Worm (Caenorhabditis elegans): ENCODE data around the gene T25F10.4.

The T25F10.4 gene

DNA sequence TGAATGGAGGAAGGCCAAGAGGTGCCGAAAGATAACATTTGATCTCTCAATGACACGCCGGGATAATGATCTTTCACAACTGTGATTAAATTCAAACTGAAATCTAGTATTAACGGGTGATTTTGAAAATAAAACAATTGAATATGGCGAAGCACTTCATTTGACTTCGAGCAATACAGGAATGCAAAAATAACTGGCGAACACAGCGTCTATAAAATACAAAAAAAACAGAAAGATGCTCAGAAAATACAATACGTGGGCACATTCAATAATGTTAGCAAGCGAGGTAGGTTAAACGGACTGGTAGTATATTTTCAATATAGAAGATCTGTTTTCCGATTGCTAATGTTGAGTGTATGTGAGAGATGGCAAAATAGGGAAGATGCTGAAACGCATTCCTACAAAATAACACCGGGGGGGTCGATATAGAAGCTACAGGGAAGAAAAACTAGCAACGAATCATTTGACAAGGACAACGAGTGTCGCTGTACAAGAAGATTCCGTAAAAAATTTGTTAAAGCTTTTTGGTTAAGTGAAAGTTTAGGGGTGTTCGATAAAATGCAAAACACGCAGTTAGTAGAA lies 20.9 kb upstream of the T25F10.4 start:
- TF ChIP-seq Y55F3AM.14 (GFP tag; optimal IDR thresholded peaks at IDR 0.05) (no peak), fos-1 (tag; optimal IDR thresholded peaks at IDR 0.05) (no peak), gmeb-1 (tag; optimal IDR thresholded peaks at IDR 0.05) (no peak), R02D3.7 (tag; optimal IDR thresholded peaks at IDR 0.05) (no peak), sma-9 (GFP tag; optimal IDR thresholded peaks at IDR 0.05) (no peak), sma-9 (tag; optimal IDR thresholded peaks at IDR 0.05) (no peak), nhr-25 (tag; optimal IDR thresholded peaks at IDR 0.05) (no peak), unc-62 (GFP tag; optimal IDR thresholded peaks at IDR 0.05) (no peak), unc-39 (tag; optimal IDR thresholded peaks at IDR 0.05) (no peak), aly-2 (tag; optimal IDR thresholded peaks at IDR 0.05) (no peak), ama-1 (optimal IDR thresholded peaks at IDR 0.05) (no peak), elt-3 (tag; optimal IDR thresholded peaks at IDR 0.05) (no peak), blmp-1 (tag; optimal IDR thresholded peaks at IDR 0.05; ENCODE audit: insufficient read depth) (no peak), ztf-1 (GFP tag; conservative IDR thresholded peaks at IDR 0.05) (no peak)

DNA sequence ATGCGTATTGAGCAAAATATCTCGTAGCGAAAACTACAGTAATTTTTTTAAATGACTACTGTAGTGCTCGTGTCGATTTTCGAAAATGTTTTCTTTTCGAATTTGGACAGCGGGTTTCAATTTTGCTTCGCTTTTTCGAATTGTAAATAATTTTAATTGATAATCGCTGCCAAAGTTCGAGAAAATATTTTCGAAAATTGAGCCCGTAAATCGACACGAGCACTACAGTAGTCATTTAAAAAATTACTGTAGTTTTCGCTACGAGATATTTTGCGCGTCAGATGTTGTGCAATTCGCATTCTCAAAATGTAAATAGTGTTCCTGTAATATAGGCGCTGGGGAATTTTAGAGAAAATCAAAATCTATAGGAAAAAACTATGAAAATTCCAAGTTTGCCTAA lies 20.0 kb upstream of the T25F10.4 start:
- no peak for TF ChIP-seq ceh-16 (tag; optimal IDR thresholded peaks at IDR 0.05)
- TF ChIP-seq skn-1 (tag; optimal IDR thresholded peaks at IDR 0.05), result no peak
- TF ChIP-seq nhr-23 (tag; optimal IDR thresholded peaks at IDR 0.05), result no peak
- no peak for TF ChIP-seq lin-13 (GFP tag; optimal IDR thresholded peaks at IDR 0.05)

DNA sequence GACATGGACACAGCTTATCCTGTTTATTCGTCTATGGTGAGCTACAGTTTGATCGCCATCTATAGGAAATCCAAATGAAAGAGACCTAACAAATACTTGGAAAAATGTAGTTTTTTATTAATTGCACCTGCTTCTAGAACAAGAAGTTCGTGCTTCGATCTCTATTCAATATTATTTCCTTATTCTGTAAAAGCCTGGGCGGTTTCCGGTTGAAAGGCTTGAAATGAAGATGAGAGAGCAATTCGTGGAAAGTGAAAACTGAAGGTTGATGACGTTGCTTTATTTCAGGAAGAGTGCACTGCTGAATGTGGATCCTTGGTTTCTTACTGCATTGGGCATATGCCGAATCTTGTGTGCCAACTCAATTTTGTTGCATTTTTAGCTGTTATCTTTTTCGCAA lies 18.4 kb upstream of the T25F10.4 start:
- TF ChIP-seq snpc-4 (tag; optimal IDR thresholded peaks at IDR 0.05) (no peak), alr-1 (tag; optimal IDR thresholded peaks at IDR 0.05) (no peak), skn-1 (tag; optimal IDR thresholded peaks at IDR 0.05) (no peak), blmp-1 (tag; optimal IDR thresholded peaks at IDR 0.05; ENCODE audit: insufficient read depth) (no peak), nhr-10 (tag; optimal IDR thresholded peaks at IDR 0.05) (no peak), peb-1 (tag; optimal IDR thresholded peaks at IDR 0.05) (no peak), crh-2 (tag; optimal IDR thresholded peaks at IDR 0.05) (no peak)

ce11 chrV:6780166-6780565 lies 17.9 kb upstream of the T25F10.4 start, which contains the start of gene ZC404.15:
ZC404.15 (plus strand) TSS chrV:6780466.
- TF ChIP-seq snpc-4 (tag; optimal IDR thresholded peaks at IDR 0.05), result no peak
- no peak for TF ChIP-seq elt-1 (tag; optimal IDR thresholded peaks at IDR 0.05)
- TF ChIP-seq blmp-1 (tag; optimal IDR thresholded peaks at IDR 0.05; ENCODE audit: insufficient read depth), result no peak
- no peak for TF ChIP-seq F13H6.1 (tag; optimal IDR thresholded peaks at IDR 0.05)
- TF ChIP-seq elt-3 (tag; optimal IDR thresholded peaks at IDR 0.05), result no peak

- TF ChIP-seq elt-1 (tag; optimal IDR thresholded peaks at IDR 0.05), result no peak
- TF ChIP-seq nhr-21 (tag; optimal IDR thresholded peaks at IDR 0.05), result no peak
- no peak for TF ChIP-seq sma-3 (GFP tag; optimal IDR thresholded peaks at IDR 0.05)
- TF ChIP-seq aly-2 (tag; optimal IDR thresholded peaks at IDR 0.05), result no peak
- TF ChIP-seq mdl-1 (tag; optimal IDR thresholded peaks at IDR 0.05), result no peak
- TF ChIP-seq dmd-4 (tag; optimal IDR thresholded peaks at IDR 0.05), result no peak
- no peak for TF ChIP-seq lsy-2 (tag; optimal IDR thresholded peaks at IDR 0.05)
- TF ChIP-seq nhr-12 (tag; optimal IDR thresholded peaks at IDR 0.05), result no peak
- no peak for TF ChIP-seq nhr-129 (tag; optimal IDR thresholded peaks at IDR 0.05)
- no peak for TF ChIP-seq nhr-237 (tag; optimal IDR thresholded peaks at IDR 0.05)
- no peak for TF ChIP-seq nhr-11 (tag; optimal IDR thresholded peaks at IDR 0.05)
- TF ChIP-seq ZK546.5 (tag; optimal IDR thresholded peaks at IDR 0.05), result no peak
- no peak for TF ChIP-seq skn-1 (tag; optimal IDR thresholded peaks at IDR 0.05)
- TF ChIP-seq nhr-6 (tag; optimal IDR thresholded peaks at IDR 0.05), result no peak
- TF ChIP-seq unc-55 (GFP tag; optimal IDR thresholded peaks at IDR 0.05), result no peak
- TF ChIP-seq ceh-82 (tag; optimal IDR thresholded peaks at IDR 0.05), result no peak
- TF ChIP-seq mbf-1 (tag; optimal IDR thresholded peaks at IDR 0.05), result no peak
- no peak for TF ChIP-seq crh-2 (tag; optimal IDR thresholded peaks at IDR 0.05)
These were observed 16.2 kb upstream of the T25F10.4 start for ce11 chrV:6778457-6778856.

Data from whole organism, L2 larva.